Fruit fly (Drosophila melanogaster) whole organism, embryonic: ENCODE data around the gene Indy.

Experiments
- Ada2b ChIP-seq: fragments of 200-800 bp; sonication (Bioruptor generic); IDR thresholded peaks from 2 replicates; pipeline ENCODE4 v1.3.6; 2022; ENCODE audit warnings: missing biosample characterization, missing genetic modification characterization
- Antp ChIP-seq: fragments of 200-800 bp; sonication (Bioruptor generic); optimal IDR thresholded peaks from 3 replicates; lab custom pipeline; 2016; ENCODE audit warnings: missing biosample characterization, missing genetic modification characterization
- CG10654 ChIP-seq: fragments of 200-800 bp; sonication (Bioruptor generic); optimal IDR thresholded peaks from 2 replicates; lab custom pipeline; 2016; ENCODE audit warnings: missing biosample characterization, missing genetic modification characterization
- CG10959 ChIP-seq: fragments of 200-800 bp; sonication (Bioruptor generic); IDR thresholded peaks from 2 replicates; pipeline ENCODE4 v1.3.6; 2022; ENCODE audit warnings: missing biosample characterization, missing genetic modification characterization
- CG12104 ChIP-seq: fragments of 200-800 bp; sonication (Bioruptor generic); optimal IDR thresholded peaks from 3 replicates; lab custom pipeline; 2016; ENCODE audit warnings: missing biosample characterization, missing genetic modification characterization
- CG13894 ChIP-seq: fragments of 200-800 bp; sonication (Bioruptor generic); optimal IDR thresholded peaks from 3 replicates; lab custom pipeline; 2018; ENCODE audit warnings: missing biosample characterization, mild to moderate bottlenecking, missing genetic modification characterization, moderate library complexity
- CG16779 ChIP-seq: fragments of 200-800 bp; sonication (Bioruptor generic); IDR thresholded peaks from 2 replicates; pipeline ENCODE4 v1.3.6; 2022; ENCODE audit warnings: missing biosample characterization, missing genetic modification characterization
- CG16815 ChIP-seq: fragments of 200-800 bp; sonication (Bioruptor generic); optimal IDR thresholded peaks from 3 replicates; lab custom pipeline; 2017; ENCODE audit warnings: missing biosample characterization, mild to moderate bottlenecking, missing genetic modification characterization
- CG1792 ChIP-seq: fragments of 200-800 bp; sonication (Bioruptor generic); optimal IDR thresholded peaks from 2 replicates; lab custom pipeline; 2016; ENCODE audit warnings: missing biosample characterization, missing genetic modification characterization
- CG18619 ChIP-seq: fragments of 200-800 bp; sonication (Bioruptor generic); optimal IDR thresholded peaks from 3 replicates; lab custom pipeline; 2017; ENCODE audit warnings: missing biosample characterization, mild to moderate bottlenecking, missing genetic modification characterization
- CG2120 ChIP-seq: fragments of 200-800 bp; sonication (Bioruptor generic); optimal IDR thresholded peaks from 3 replicates; lab custom pipeline; 2016; ENCODE audit warnings: missing biosample characterization, missing genetic modification characterization
- CG2129 ChIP-seq: fragments of 200-800 bp; sonication (Bioruptor generic); IDR thresholded peaks from 2 replicates; pipeline ENCODE4 v1.3.6; 2022; ENCODE audit warnings: missing biosample characterization, missing genetic modification characterization; ENCODE audit not compliant: partially characterized antibody
- CG31224 ChIP-seq: fragments of 200-800 bp; sonication (Bioruptor generic); IDR thresholded peaks from 2 replicates; pipeline ENCODE4 v1.3.6; 2022; ENCODE audit warnings: missing biosample characterization, missing genetic modification characterization
- CG3995 ChIP-seq: fragments of 200-800 bp; sonication (Bioruptor generic); optimal IDR thresholded peaks from 3 replicates; lab custom pipeline; 2016; ENCODE audit warnings: missing biosample characterization, missing genetic modification characterization
- CG43689 ChIP-seq: fragments of 200-800 bp; sonication (Bioruptor generic); IDR thresholded peaks from 2 replicates; pipeline ENCODE4 v1.3.6; 2022; ENCODE audit warnings: missing biosample characterization, missing genetic modification characterization
- CG6654 ChIP-seq: fragments of 200-800 bp; sonication (Bioruptor generic); optimal IDR thresholded peaks from 2 replicates; lab custom pipeline; 2017; ENCODE audit warnings: missing biosample characterization, mild to moderate bottlenecking, missing genetic modification characterization
- CG8388 ChIP-seq: fragments of 200-800 bp; sonication (Bioruptor generic); optimal IDR thresholded peaks from 2 replicates; lab custom pipeline; 2019; ENCODE audit warnings: missing biosample characterization, mild to moderate bottlenecking, missing genetic modification characterization, moderate library complexity
- CG9609 ChIP-seq: fragments of 200-800 bp; sonication (Bioruptor generic); optimal IDR thresholded peaks from 3 replicates; lab custom pipeline; 2016; ENCODE audit warnings: missing biosample characterization, missing genetic modification characterization
- CHES-1-like ChIP-seq: fragments of 200-800 bp; sonication (Bioruptor generic); optimal IDR thresholded peaks from 2 replicates; lab custom pipeline; 2016; ENCODE audit warnings: missing biosample characterization, missing genetic modification characterization
- CoRest ChIP-seq: fragments of 200-800 bp; sonication (Bioruptor generic); optimal IDR thresholded peaks from 3 replicates; lab custom pipeline; 2018; ENCODE audit warnings: missing biosample characterization, mild to moderate bottlenecking, missing genetic modification characterization, moderate library complexity
- Drgx ChIP-seq: fragments of 200-800 bp; sonication (Bioruptor generic); IDR thresholded peaks from 2 replicates; pipeline ENCODE4 v1.3.6; 2022; ENCODE audit warnings: missing biosample characterization, missing genetic modification characterization
- Ets65A ChIP-seq: fragments of 200-800 bp; sonication (Bioruptor generic); peaks from one replicate; lab custom pipeline; 2016; ENCODE audit warnings: missing biosample characterization, missing genetic modification characterization
- Gug ChIP-seq: fragments of 200-800 bp; sonication (Bioruptor generic); IDR thresholded peaks from 4 replicates; pipeline ENCODE4 v1.3.6; 2022; ENCODE audit warnings: missing biosample characterization, missing genetic modification characterization
- H15 ChIP-seq: fragments of 200-800 bp; sonication (Bioruptor generic); IDR thresholded peaks from 3 replicates; pipeline ENCODE4 v1.3.6; 2022; ENCODE audit warnings: missing biosample characterization, missing genetic modification characterization
- Hey ChIP-seq: fragments of 200-800 bp; sonication (Bioruptor generic); optimal IDR thresholded peaks from 3 replicates; lab custom pipeline; 2018; ENCODE audit warnings: missing biosample characterization, mild to moderate bottlenecking, missing genetic modification characterization
- Kr ChIP-seq: fragments of 200-800 bp; sonication (Bioruptor generic); optimal IDR thresholded peaks from 2 replicates; lab custom pipeline; 2017; ENCODE audit warnings: missing biosample characterization, mild to moderate bottlenecking, missing genetic modification characterization
- NfI ChIP-seq: fragments of 200-800 bp; sonication (Bioruptor generic); optimal IDR thresholded peaks from 3 replicates; lab custom pipeline; 2018; ENCODE audit warnings: missing biosample characterization, mild to moderate bottlenecking, missing genetic modification characterization, moderate library complexity
- Optix ChIP-seq: fragments of 200-800 bp; sonication (Bioruptor generic); IDR thresholded peaks from 3 replicates; pipeline ENCODE4 v1.3.6; 2022; ENCODE audit warnings: missing biosample characterization, missing genetic modification characterization
- Pdp1 ChIP-seq, 2 experiments: fragments of 200-800 bp; sonication (Bioruptor generic); optimal IDR thresholded peaks; 3 replicates each; lab custom pipeline; 2016; ENCODE audit warnings: missing biosample characterization in 2 of 2, missing genetic modification characterization in 2 of 2, mild to moderate bottlenecking in 1 of 2, moderate library complexity in 1 of 2
- crc ChIP-seq: fragments of 200-800 bp; sonication (Bioruptor generic); optimal IDR thresholded peaks from 2 replicates; lab custom pipeline; 2016; ENCODE audit warnings: missing biosample characterization, missing genetic modification characterization
- danr ChIP-seq: fragments of 200-800 bp; sonication (Bioruptor generic); IDR thresholded peaks from 2 replicates; pipeline ENCODE4 v1.3.6; 2022; ENCODE audit warnings: missing biosample characterization, missing genetic modification characterization
- eve ChIP-seq, 2 experiments: fragments of >200 bp; optimal IDR thresholded peaks; 2 replicates each; lab custom pipeline; 2017; ENCODE audit warnings: missing biosample characterization in 2 of 2, missing genetic modification characterization in 2 of 2
- fd102C ChIP-seq: fragments of 200-800 bp; sonication (Bioruptor generic); optimal IDR thresholded peaks from 2 replicates; lab custom pipeline; 2018; ENCODE audit warnings: missing biosample characterization, mild to moderate bottlenecking, missing genetic modification characterization, moderate library complexity
- fd64A ChIP-seq: fragments of 200-800 bp; sonication (Bioruptor generic); optimal IDR thresholded peaks from 3 replicates; lab custom pipeline; 2018; ENCODE audit warnings: missing biosample characterization, mild to moderate bottlenecking, missing genetic modification characterization
- gcm2 ChIP-seq: fragments of 200-800 bp; sonication (Bioruptor generic); optimal IDR thresholded peaks from 2 replicates; lab custom pipeline; 2016; ENCODE audit warnings: missing biosample characterization, missing genetic modification characterization
- gfzf ChIP-seq: fragments of 200-800 bp; sonication (Bioruptor generic); optimal IDR thresholded peaks from 2 replicates; lab custom pipeline; 2016; ENCODE audit warnings: missing biosample characterization, mild to moderate bottlenecking, missing genetic modification characterization, moderate library complexity
- hb ChIP-seq: fragments of 200-800 bp; sonication (Bioruptor generic); IDR thresholded peaks from 3 replicates; pipeline ENCODE4 v1.3.6; 2022; ENCODE audit warnings: missing biosample characterization, missing genetic modification characterization; ENCODE audit not compliant: partially characterized antibody
- lov ChIP-seq, 2 experiments: fragments of 200-800 bp in 1 of 2; fragments of >200 bp in 1 of 2; sonication (Bioruptor generic) in 1 of 2; IDR thresholded peaks in 1 of 2; optimal IDR thresholded peaks in 1 of 2; 2 replicates in 1 of 2; 3 replicates in 1 of 2; pipeline versions ENCODE4 v1.3.6 to Lab custom; 2017 to 2022; ENCODE audit warnings: missing biosample characterization in 1 of 2, missing genetic modification characterization in 1 of 2
- peb ChIP-seq: fragments of 200-800 bp; sonication (Bioruptor generic); IDR thresholded peaks from 2 replicates; pipeline ENCODE4 v1.3.6; 2022; ENCODE audit warnings: missing biosample characterization, missing genetic modification characterization
- prd ChIP-seq, 3 experiments: fragments of >200 bp in 2 of 3; fragments of 200-800 bp in 1 of 3; sonication (Bioruptor generic) in 1 of 3; optimal IDR thresholded peaks in 2 of 3; IDR thresholded peaks in 1 of 3; 2 replicates in 2 of 3; 3 replicates in 1 of 3; pipeline versions ENCODE4 v1.3.6 to Lab custom; 2017 to 2022; ENCODE audit warnings: missing biosample characterization in 1 of 3, missing genetic modification characterization in 1 of 3
- rib ChIP-seq: fragments of 200-800 bp; sonication (Bioruptor generic); IDR thresholded peaks from 2 replicates; pipeline ENCODE4 v1.3.6; 2022; ENCODE audit warnings: missing biosample characterization, missing genetic modification characterization
- scrt ChIP-seq: fragments of 200-800 bp; sonication (Bioruptor generic); optimal IDR thresholded peaks from 2 replicates; lab custom pipeline; 2018; ENCODE audit warnings: missing biosample characterization, mild to moderate bottlenecking, missing genetic modification characterization, moderate library complexity
- sima ChIP-seq: fragments of 200-800 bp; sonication (Bioruptor generic); optimal IDR thresholded peaks from 2 replicates; lab custom pipeline; 2016; ENCODE audit warnings: missing biosample characterization, missing genetic modification characterization
- sisA ChIP-seq: fragments of 200-800 bp; sonication (Bioruptor generic); IDR thresholded peaks from 2 replicates; pipeline ENCODE4 v1.3.6; 2022; ENCODE audit warnings: missing biosample characterization, missing genetic modification characterization
- sqz ChIP-seq: fragments of 200-800 bp; sonication (Bioruptor generic); optimal IDR thresholded peaks from 3 replicates; lab custom pipeline; 2018; ENCODE audit warnings: missing biosample characterization, mild to moderate bottlenecking, missing genetic modification characterization
- stc ChIP-seq: fragments of 200-800 bp; sonication (Bioruptor generic); IDR thresholded peaks from 2 replicates; pipeline ENCODE4 v1.3.6; 2022; ENCODE audit warnings: missing biosample characterization, missing genetic modification characterization
- twi ChIP-seq: fragments of 200-800 bp; optimal IDR thresholded peaks from 2 replicates; lab custom pipeline; 2019; ENCODE audit warnings: missing biosample characterization, mild to moderate bottlenecking, missing genetic modification characterization, moderate library complexity
- usp ChIP-seq: fragments of >200 bp; optimal IDR thresholded peaks from 2 replicates; lab custom pipeline; 2017; ENCODE audit warnings: missing biosample characterization, missing genetic modification characterization
- zen2 ChIP-seq: fragments of 200-800 bp; sonication (Bioruptor generic); IDR thresholded peaks from 3 replicates; pipeline ENCODE4 v1.3.6; 2022; ENCODE audit warnings: missing biosample characterization, missing genetic modification characterization; ENCODE audit not compliant: partially characterized antibody

The Indy gene

DNA sequence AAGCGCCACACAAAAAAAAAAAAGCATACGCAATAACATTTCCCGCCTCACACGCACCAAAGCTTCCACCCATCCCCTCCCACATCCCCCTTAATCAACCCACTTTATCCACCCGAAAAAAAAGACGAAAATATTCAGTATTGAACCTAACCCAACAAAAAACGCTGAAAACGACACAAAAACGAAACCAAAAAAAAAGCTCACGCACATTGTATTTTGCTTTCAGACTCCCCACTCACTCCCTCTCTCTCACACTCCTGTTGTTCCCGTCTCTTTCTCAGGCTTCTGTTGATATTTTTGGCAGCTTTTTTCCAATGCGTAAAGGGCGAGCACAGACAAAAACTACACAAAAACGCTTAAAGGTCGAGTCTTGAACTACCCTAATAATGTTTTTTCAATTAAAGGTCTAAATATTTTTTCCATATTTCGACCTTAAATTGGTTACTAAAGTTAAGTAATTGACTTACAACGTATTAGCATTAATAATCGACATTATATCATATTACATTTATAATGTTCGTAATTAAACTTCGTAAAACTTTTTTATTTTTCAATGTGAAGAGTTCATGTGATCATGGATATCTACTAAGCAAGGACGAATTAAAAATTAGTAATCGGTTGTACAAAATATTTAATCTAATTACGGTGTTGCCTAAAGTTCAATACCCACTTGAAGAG is 59.5 kb downstream of the Indy start (continued):
- TF ChIP-seq CoRest (tag; lab: Kevin White, UChicago) (peak; percentile 89), sisA (GFP tag; lab: Robert Waterston, UW) (peak; percentile 53; the same call in 1 of the 2 replicates), CG9609 (peak; percentile 3), CG13894 (tag; lab: Kevin White, UChicago) (peak; percentile 9), danr (GFP tag; lab: Robert Waterston, UW) (peak; percentile 57), CG31224 (GFP tag; lab: Robert Waterston, UW) (no peak), lov (optimal IDR thresholded peaks at IDR 0.05; lab: Kevin White, UChicago) (no peak), lov (GFP tag; IDR thresholded peaks at IDR 0.05; lab: Robert Waterston, UW) (no peak), sima (GFP tag; lab: Kevin White, UChicago) (no peak), gfzf (no peak), Kr (no peak), Ada2b (peak; percentile 54; the same call in 1 of the 2 replicates), CG1792 (GFP tag; lab: Kevin White, UChicago) (no peak), CG2120 (GFP tag; lab: Kevin White, UChicago) (peak; percentile 70), fd64A (GFP tag; lab: Kevin White, UChicago) (no peak), Gug (no peak), rib (GFP tag; lab: Robert Waterston, UW) (peak; percentile 76), CG6654 (GFP tag; lab: Kevin White, UChicago) (no peak), Optix (GFP tag; lab: Robert Waterston, UW) (no peak), H15 (GFP tag; lab: Robert Waterston, UW) (0 out of 3 replicates have a peak, but pooled peaks have one; percentile 36), scrt (peak; percentile 32), prd (optimal IDR thresholded peaks at IDR 0.05; lab: Kevin White, UChicago) (no peak), prd (GFP tag; IDR thresholded peaks at IDR 0.05; lab: Robert Waterston, UW) (peak; percentile 28; the same call in 1 of the 3 replicates), CG10654 (GFP tag; lab: Kevin White, UChicago) (peak; percentile 27), CHES-1-like (no peak), stc (peak; percentile 53), Hey (tag; lab: Kevin White, UChicago) (no peak), Pdp1 (GFP tag; optimal IDR thresholded peaks at IDR 0.05; lab: Kevin White, UChicago) (peak; percentile 57 to 73), zen2 (GFP tag; lab: Robert Waterston, UW) (no peak), Ets65A (GFP tag; lab: Kevin White, UChicago) (peak; percentile 75), Antp (peak; percentile 7), CG10959 (GFP tag; lab: Robert Waterston, UW) (no peak), twi (no peak), NfI (peak; percentile 29), CG12104 (GFP tag; lab: Kevin White, UChicago) (peak; percentile 78), fd102C (GFP tag; lab: Kevin White, UChicago) (no peak), crc (GFP tag; lab: Kevin White, UChicago) (peak; percentile 34), hb (GFP tag; lab: Robert Waterston, UW) (no peak), sqz (GFP tag; lab: Kevin White, UChicago) (peak; percentile 98), CG2129 (GFP tag; lab: Robert Waterston, UW) (no peak), peb (GFP tag; lab: Robert Waterston, UW) (no peak), CG3995 (no peak), CG16815 (no peak), CG18619 (GFP tag; lab: Kevin White, UChicago) (peak; percentile 65), eve (GFP tag; optimal IDR thresholded peaks at IDR 0.05; lab: Kevin White, UChicago) (peak in 1 of 2 experiments; percentile 19), CG8388 (GFP tag; lab: Kevin White, UChicago) (peak; percentile 28), Drgx (no peak; the same call in none of the 2 replicates), usp (no peak), CG16779 (peak; percentile 27; the same call in 1 of the 2 replicates), gcm2 (GFP tag; lab: Kevin White, UChicago) (no peak), CG43689 (0 out of 2 replicates have a peak, but pooled peaks have one; percentile 51)
